Fruit fly (Drosophila melanogaster) whole organism, embryonic: ENCODE results near the gene Coq2.

Experiments used
- Awh ChIP-seq: fragments of 200-800 bp; sonication (Bioruptor generic); IDR thresholded peaks from 2 replicates; pipeline ENCODE4, ENCODE4 v1.3.6; 2022; ENCODE audit warnings: missing biosample characterization, missing genetic modification characterization
- CG10462 ChIP-seq: fragments of 200-800 bp; sonication (Bioruptor generic); optimal IDR thresholded peaks from 2 replicates; lab custom pipeline; 2016; ENCODE audit warnings: missing biosample characterization, missing genetic modification characterization
- CG12155 ChIP-seq: fragments of 200-800 bp; sonication (Bioruptor generic); optimal IDR thresholded peaks from 3 replicates; lab custom pipeline; 2016; ENCODE audit warnings: missing biosample characterization, missing genetic modification characterization
- CG12219 ChIP-seq: fragments of 200-800 bp; sonication (Bioruptor generic); optimal IDR thresholded peaks from 3 replicates; lab custom pipeline; 2018; ENCODE audit warnings: missing biosample characterization, mild to moderate bottlenecking, missing genetic modification characterization
- CG12391 ChIP-seq: fragments of 200-800 bp; sonication (Bioruptor generic); optimal IDR thresholded peaks from 3 replicates; lab custom pipeline; 2018; ENCODE audit warnings: missing biosample characterization, mild to moderate bottlenecking, missing genetic modification characterization, moderate library complexity
- CG15514 ChIP-seq: fragments of 200-800 bp; sonication (Bioruptor generic); optimal IDR thresholded peaks from 3 replicates; lab custom pipeline; 2017; ENCODE audit warnings: missing biosample characterization, missing genetic modification characterization, mild to moderate bottlenecking, moderate library complexity, missing genetic modification reagents
- CG16813 ChIP-seq: fragments of 200-800 bp; sonication (Bioruptor generic); IDR thresholded peaks from 3 replicates; pipeline ENCODE4 v1.3.6; 2022; ENCODE audit warnings: missing biosample characterization, missing genetic modification characterization; ENCODE audit not compliant: partially characterized antibody
- CG2116 ChIP-seq: fragments of 200-800 bp; sonication (Bioruptor generic); optimal IDR thresholded peaks from 3 replicates; lab custom pipeline; 2018; ENCODE audit warnings: missing biosample characterization, mild to moderate bottlenecking, missing genetic modification characterization
- CG2120 ChIP-seq: fragments of 200-800 bp; sonication (Bioruptor generic); optimal IDR thresholded peaks from 3 replicates; lab custom pipeline; 2016; ENCODE audit warnings: missing biosample characterization, missing genetic modification characterization
- CG31224 ChIP-seq: fragments of 200-800 bp; sonication (Bioruptor generic); IDR thresholded peaks from 2 replicates; pipeline ENCODE4 v1.3.6; 2022; ENCODE audit warnings: missing biosample characterization, missing genetic modification characterization
- CG34224 ChIP-seq: fragments of 200-800 bp; sonication (Bioruptor generic); IDR thresholded peaks from 3 replicates; pipeline ENCODE4 v1.3.6; 2022; ENCODE audit warnings: missing biosample characterization, missing genetic modification characterization; ENCODE audit not compliant: partially characterized antibody
- CG4328 ChIP-seq: fragments of 200-800 bp; sonication (Bioruptor generic); optimal IDR thresholded peaks from 3 replicates; lab custom pipeline; 2017; ENCODE audit warnings: missing biosample characterization, missing genetic modification reagents, missing genetic modification characterization
- CG4424 ChIP-seq: fragments of 200-800 bp; sonication (Bioruptor generic); optimal IDR thresholded peaks from 3 replicates; lab custom pipeline; 2016; ENCODE audit warnings: missing biosample characterization, missing genetic modification characterization
- CG4820 ChIP-seq: fragments of 200-800 bp; sonication (Bioruptor generic); optimal IDR thresholded peaks from 3 replicates; lab custom pipeline; 2016; ENCODE audit warnings: missing biosample characterization, missing genetic modification characterization
- CG6854 ChIP-seq: fragments of 200-800 bp; sonication (Bioruptor generic); optimal IDR thresholded peaks from 3 replicates; lab custom pipeline; 2017; ENCODE audit warnings: missing biosample characterization, mild to moderate bottlenecking, missing genetic modification characterization
- CG7372 ChIP-seq: fragments of 200-800 bp; sonication (Bioruptor generic); IDR thresholded peaks from 2 replicates; pipeline ENCODE4 v1.3.6; 2022; ENCODE audit warnings: missing biosample characterization, missing genetic modification characterization
- CG7556 ChIP-seq: fragments of 200-800 bp; sonication (Bioruptor generic); optimal IDR thresholded peaks from 2 replicates; lab custom pipeline; 2017; ENCODE audit warnings: missing biosample characterization, mild to moderate bottlenecking, missing genetic modification characterization
- CG8944 ChIP-seq: fragments of 200-800 bp; sonication (Bioruptor generic); optimal IDR thresholded peaks from 3 replicates; lab custom pipeline; 2016; ENCODE audit warnings: missing biosample characterization, missing genetic modification characterization
- Dll ChIP-seq: fragments of 200-800 bp; sonication (Bioruptor generic); IDR thresholded peaks from 4 replicates; pipeline ENCODE4 v1.3.6; 2022; ENCODE audit warnings: missing biosample characterization, missing genetic modification characterization; ENCODE audit not compliant: partially characterized antibody
- Dp ChIP-seq: fragments of 200-800 bp; sonication (Bioruptor generic); optimal IDR thresholded peaks from 2 replicates; lab custom pipeline; 2018; ENCODE audit warnings: missing biosample characterization, mild to moderate bottlenecking, missing genetic modification characterization, moderate library complexity
- Dref ChIP-seq: fragments of 200-800 bp; sonication (Bioruptor generic); IDR thresholded peaks from 2 replicates; pipeline ENCODE4 v1.3.6; 2022; ENCODE audit warnings: missing biosample characterization, missing genetic modification characterization
- E2f2 ChIP-seq: fragments of 200-800 bp; sonication (Bioruptor generic); IDR thresholded peaks from 2 replicates; pipeline ENCODE4 v1.3.6; 2022; ENCODE audit warnings: missing biosample characterization, missing genetic modification characterization
- Ets97D ChIP-seq: fragments of 200-800 bp; sonication (Bioruptor generic); optimal IDR thresholded peaks from 3 replicates; lab custom pipeline; 2016; ENCODE audit warnings: missing biosample characterization, missing genetic modification characterization
- MESR4 ChIP-seq: fragments of 200-800 bp; sonication (Bioruptor generic); optimal IDR thresholded peaks from 2 replicates; lab custom pipeline; 2018; ENCODE audit warnings: missing biosample characterization, mild to moderate bottlenecking, missing genetic modification characterization, moderate library complexity
- NC2α ChIP-seq: fragments of 200-800 bp; sonication (Bioruptor generic); optimal IDR thresholded peaks from 2 replicates; lab custom pipeline; 2016; ENCODE audit warnings: missing biosample characterization, missing genetic modification characterization
- Rx ChIP-seq: fragments of 200-800 bp; sonication (Bioruptor generic); IDR thresholded peaks from 2 replicates; pipeline ENCODE4 v1.3.6; 2022; ENCODE audit warnings: missing biosample characterization, missing genetic modification characterization
- Six4 ChIP-seq: fragments of 200-800 bp; sonication (Bioruptor generic); optimal IDR thresholded peaks from 2 replicates; lab custom pipeline; 2016; ENCODE audit warnings: missing biosample characterization, missing genetic modification characterization
- TFAM ChIP-seq: fragments of 200-800 bp; sonication (Bioruptor generic); optimal IDR thresholded peaks from 2 replicates; lab custom pipeline; 2017; ENCODE audit warnings: missing biosample characterization, missing genetic modification characterization, inconsistent platforms
- YL-1 ChIP-seq: fragments of 200-800 bp; sonication (Bioruptor generic); optimal IDR thresholded peaks from 3 replicates; lab custom pipeline; 2017; ENCODE audit warnings: missing biosample characterization, mild to moderate bottlenecking, missing genetic modification characterization
- amos ChIP-seq: fragments of 200-800 bp; sonication (Bioruptor generic); IDR thresholded peaks from 2 replicates; pipeline ENCODE4 v1.3.6; 2022; ENCODE audit warnings: missing biosample characterization, missing genetic modification characterization; ENCODE audit not compliant: partially characterized antibody
- ato ChIP-seq: fragments of 200-800 bp; sonication (Bioruptor generic); IDR thresholded peaks from 2 replicates; pipeline ENCODE4 v1.3.6; 2022; ENCODE audit warnings: missing biosample characterization, missing genetic modification characterization; ENCODE audit not compliant: partially characterized antibody
- bbx ChIP-seq: fragments of 200-800 bp; sonication (Bioruptor generic); IDR thresholded peaks from 2 replicates; pipeline ENCODE4 v1.3.6; 2022; ENCODE audit warnings: missing biosample characterization, missing genetic modification characterization; ENCODE audit not compliant: partially characterized antibody
- bsh ChIP-seq, 2 experiments: fragments of 200-800 bp; sonication (Bioruptor generic); optimal IDR thresholded peaks; 2 replicates each; lab custom pipeline; 2017 to 2018; ENCODE audit warnings: mild to moderate bottlenecking in 2 of 2, missing biosample characterization in 2 of 2, missing genetic modification characterization in 2 of 2, moderate library complexity in 1 of 2
- dmrt99B ChIP-seq: fragments of 200-800 bp; sonication (Bioruptor generic); optimal IDR thresholded peaks from 2 replicates; lab custom pipeline; 2018; ENCODE audit warnings: missing biosample characterization, mild to moderate bottlenecking, missing genetic modification characterization, moderate library complexity
- gce ChIP-seq: fragments of 200-800 bp; sonication (Bioruptor generic); IDR thresholded peaks from 3 replicates; pipeline ENCODE4 v1.3.6; 2022; ENCODE audit warnings: missing biosample characterization, missing genetic modification characterization
- lola ChIP-seq, 3 experiments: fragments of >200 bp in 2 of 3; fragments of 200-800 bp in 1 of 3; sonication (Bioruptor generic) in 1 of 3; optimal IDR thresholded peaks; 2 replicates each; lab custom pipeline; 2017 to 2019; ENCODE audit warnings: missing biosample characterization in 3 of 3, missing genetic modification characterization in 3 of 3, mild to moderate bottlenecking in 1 of 3, moderate library complexity in 1 of 3
- mld ChIP-seq: fragments of 200-800 bp; sonication (Bioruptor generic); IDR thresholded peaks from 3 replicates; pipeline ENCODE4 v1.3.6; 2022; ENCODE audit warnings: missing biosample characterization, missing genetic modification characterization; ENCODE audit not compliant: partially characterized antibody
- nerfin-2 ChIP-seq: fragments of 200-800 bp; sonication (Bioruptor generic); IDR thresholded peaks from 2 replicates; pipeline ENCODE4 v1.3.6; 2022; ENCODE audit warnings: missing biosample characterization, missing genetic modification characterization; ENCODE audit not compliant: partially characterized antibody
- onecut ChIP-seq: fragments of 200-800 bp; sonication (Bioruptor generic); IDR thresholded peaks from 2 replicates; pipeline ENCODE4 v1.3.6; 2022; ENCODE audit warnings: missing biosample characterization, missing genetic modification characterization
- rib ChIP-seq: fragments of 200-800 bp; sonication (Bioruptor generic); IDR thresholded peaks from 2 replicates; pipeline ENCODE4 v1.3.6; 2022; ENCODE audit warnings: missing biosample characterization, missing genetic modification characterization
- sens ChIP-seq: fragments of 200-800 bp; sonication (Bioruptor generic); peaks from one replicate; lab custom pipeline; 2016; ENCODE audit warnings: missing biosample characterization, missing genetic modification characterization
- seq ChIP-seq: fragments of 200-800 bp; sonication (Bioruptor generic); IDR thresholded peaks from 2 replicates; pipeline ENCODE4 v1.3.6; 2022; ENCODE audit warnings: missing biosample characterization, missing genetic modification characterization
- sug ChIP-seq: fragments of 200-800 bp; optimal IDR thresholded peaks from 2 replicates; lab custom pipeline; 2019; ENCODE audit warnings: missing biosample characterization, mild to moderate bottlenecking, missing genetic modification characterization, moderate library complexity
- tx ChIP-seq: fragments of 200-800 bp; sonication (Bioruptor generic); optimal IDR thresholded peaks from 2 replicates; lab custom pipeline; 2016; ENCODE audit warnings: missing biosample characterization, missing genetic modification characterization
- vnd ChIP-seq: fragments of 200-800 bp; sonication (Bioruptor generic); IDR thresholded peaks from 3 replicates; pipeline ENCODE4 v1.3.6; 2022; ENCODE audit warnings: missing biosample characterization, missing genetic modification characterization; ENCODE audit not compliant: partially characterized antibody
- vvl ChIP-seq: fragments of 200-800 bp; sonication (Bioruptor generic); IDR thresholded peaks from 2 replicates; pipeline ENCODE4 v1.3.6; 2022; ENCODE audit warnings: missing biosample characterization, missing genetic modification characterization
- z ChIP-seq: fragments of 200-800 bp; sonication (Bioruptor generic); IDR thresholded peaks from 3 replicates; pipeline ENCODE4 v1.3.6; 2022; ENCODE audit warnings: missing biosample characterization, missing genetic modification characterization
- zfh2 ChIP-seq: fragments of 200-800 bp; sonication (Bioruptor generic); optimal IDR thresholded peaks from 2 replicates; lab custom pipeline; 2016; ENCODE audit warnings: missing biosample characterization, missing genetic modification characterization

Gene Coq2

dm6 chr3R:8340675-8341275 is 24.4 kb upstream of the Coq2 start, which contains the start of the genes COX7A and Arl2 (continued):
- TF ChIP-seq CG12155 (GFP tag; lab: Kevin White, UChicago) (no peak), Dp (GFP tag; lab: Kevin White, UChicago) (peak; percentile 45), sens (GFP tag; lab: Kevin White, UChicago) (peak; percentile 68), amos (GFP tag; lab: Robert Waterston, UW) (peak; percentile 96), CG2116 (GFP tag; lab: Kevin White, UChicago) (peak; percentile 65), Dref (GFP tag; lab: Robert Waterston, UW) (peak; percentile 95), CG12391 (tag; lab: Kevin White, UChicago) (peak; percentile 17), onecut (GFP tag; lab: Robert Waterston, UW) (0 out of 2 replicates have a peak, but pooled peaks have one; percentile 10), CG16813 (GFP tag; lab: Robert Waterston, UW) (peak; percentile 91), mld (GFP tag; lab: Robert Waterston, UW) (peak; percentile 93), tx (GFP tag; lab: Kevin White, UChicago) (peak; percentile 31), E2f2 (GFP tag; lab: Robert Waterston, UW) (peak; percentile 56), Dll (GFP tag; lab: Robert Waterston, UW) (peak; percentile 94), CG2120 (GFP tag; lab: Kevin White, UChicago) (peak; percentile 11), YL-1 (peak; percentile 96), bbx (GFP tag; lab: Robert Waterston, UW) (peak; percentile 97), dmrt99B (no peak), Awh (GFP tag; lab: Robert Waterston, UW) (no peak), CG7372 (no peak), vvl (GFP tag; lab: Robert Waterston, UW) (0 out of 2 replicates have a peak, but pooled peaks have one; percentile 39), Ets97D (GFP tag; lab: Kevin White, UChicago) (peak; percentile 60), vnd (GFP tag; lab: Robert Waterston, UW) (peak; percentile 92), nerfin-2 (GFP tag; lab: Robert Waterston, UW) (peak; percentile 89), CG34224 (GFP tag; lab: Robert Waterston, UW) (peak; percentile 97)
- TF ChIP-seq, all 482 proteins: peak for 88

dm6 chr3R:8336012-8336567 is 19.7 kb upstream of the Coq2 start:
- TF ChIP-seq MESR4 (GFP tag; lab: Kevin White, UChicago) (no peak), TFAM (no peak), CG8944 (GFP tag; lab: Kevin White, UChicago) (no peak), CG15514 (no peak), CG31224 (no peak), CG4820 (GFP tag; lab: Kevin White, UChicago) (no peak), Six4 (GFP tag; lab: Kevin White, UChicago) (no peak), CG6854 (GFP tag; lab: Kevin White, UChicago) (no peak), z (GFP tag; lab: Robert Waterston, UW) (no peak), gce (GFP tag; lab: Robert Waterston, UW) (no peak), ato (GFP tag; lab: Robert Waterston, UW) (no peak), rib (GFP tag; lab: Robert Waterston, UW) (no peak), sug (tag; lab: Kevin White, UChicago) (no peak), CG4328 (GFP tag; lab: Kevin White, UChicago) (no peak), CG4424 (GFP tag; lab: Kevin White, UChicago) (no peak), Rx (GFP tag; lab: Robert Waterston, UW) (no peak), CG10462 (GFP tag; lab: Kevin White, UChicago) (no peak), CG12219 (no peak), seq (GFP tag; lab: Robert Waterston, UW) (no peak), CG7556 (peak; percentile 22), bsh (GFP tag; optimal IDR thresholded peaks at IDR 0.05; lab: Kevin White, UChicago) (peak in 1 of 2 experiments; percentile 1), zfh2 (GFP tag; lab: Kevin White, UChicago) (no peak), NC2α (GFP tag; lab: Kevin White, UChicago) (no peak), lola (GFP tag; optimal IDR thresholded peaks at IDR 0.05; lab: Kevin White, UChicago) (peak in 1 of 3 experiments; percentile 61)
